Fruit fly (Drosophila melanogaster) whole organism, adult: ENCODE results near the gene CREG.

Experiments
- bab1 ChIP-seq: fragments of 200-800 bp; sonication (Bioruptor generic); optimal IDR thresholded peaks from 3 replicates; lab custom pipeline; 2019; ENCODE audit warnings: missing biosample characterization, mild to moderate bottlenecking, missing genetic modification characterization, moderate library complexity
- cnc ChIP-seq, 2 experiments: fragments of >200 bp; optimal IDR thresholded peaks; 2 replicates each; lab custom pipeline; 2017
- tj ChIP-seq: fragments of 200-800 bp; sonication (Bioruptor generic); optimal IDR thresholded peaks from 3 replicates; lab custom pipeline; 2017; ENCODE audit warnings: missing biosample characterization, mild to moderate bottlenecking, missing genetic modification characterization, moderate library complexity

- TF ChIP-seq cnc (optimal IDR thresholded peaks at IDR 0.05; lab: Kevin White, UChicago) (no peak), bab1 (GFP tag; lab: Kevin White, UChicago) (no peak), tj (GFP tag; lab: Kevin White, UChicago) (no peak)
Measured at dm6 chr3R:17402434-17402833, 8.0 kb upstream of the CREG start, which contains the start of gene Sur-8.
